Fruit fly (Drosophila melanogaster): ENCODE results near the gene CG12091.

Gene CG12091

dm6 chr3L:1577338-1577737, 40.7 kb upstream of the CG12091 start (continued):
- no peak for TF ChIP-seq chn (GFP tag; optimal IDR thresholded peaks at IDR 0.05)
- no peak for TF ChIP-seq HHEX (GFP tag; optimal IDR thresholded peaks at IDR 0.05)
- TF ChIP-seq pros (GFP tag; optimal IDR thresholded peaks at IDR 0.05): no peak
- TF ChIP-seq ind (GFP tag; optimal IDR thresholded peaks at IDR 0.05): no peak
- no peak for TF ChIP-seq Abd-B (GFP tag; optimal IDR thresholded peaks at IDR 0.05)
- no peak for TF ChIP-seq slp2 (GFP tag; optimal IDR thresholded peaks at IDR 0.05)
- no peak for TF ChIP-seq Oaz (GFP tag; IDR thresholded peaks at IDR 0.05)
- TF ChIP-seq nerfin-1 (tag; optimal IDR thresholded peaks at IDR 0.05): peak; percentile 14
- TF ChIP-seq Fer2 (tag; optimal IDR thresholded peaks at IDR 0.05): no peak

- no peak for TF ChIP-seq CG11398 (GFP tag; optimal IDR thresholded peaks at IDR 0.05)
- no peak for TF ChIP-seq ssp (GFP tag; IDR thresholded peaks at IDR 0.05)
- TF ChIP-seq lilli (GFP tag; optimal IDR thresholded peaks at IDR 0.05): no peak
- no peak for TF ChIP-seq CG7786 (GFP tag; optimal IDR thresholded peaks at IDR 0.05)
- no peak for TF ChIP-seq CG18476 (GFP tag; optimal IDR thresholded peaks at IDR 0.05)
- no peak for TF ChIP-seq klu (GFP tag; IDR thresholded peaks at IDR 0.05)
- no peak for TF ChIP-seq Mes4 (GFP tag; optimal IDR thresholded peaks at IDR 0.05)
- no peak for TF ChIP-seq Eip74EF (GFP tag; optimal IDR thresholded peaks at IDR 0.05)
- no peak for TF ChIP-seq Dad (GFP tag; optimal IDR thresholded peaks at IDR 0.05)
- no peak for TF ChIP-seq lmd (GFP tag; IDR thresholded peaks at IDR 0.05)
- peak; percentile 46; the same call in 1 of the 2 replicates for TF ChIP-seq amos (GFP tag; IDR thresholded peaks at IDR 0.05; ENCODE audit: partially characterized antibody)
- no peak for TF ChIP-seq ap (GFP tag; IDR thresholded peaks at IDR 0.05)
- no peak for TF ChIP-seq Sox102F (GFP tag; optimal IDR thresholded peaks at IDR 0.05)
- no peak for TF ChIP-seq CG10274 (GFP tag; optimal IDR thresholded peaks at IDR 0.05)
- no peak for TF ChIP-seq CG3726 (GFP tag; IDR thresholded peaks at IDR 0.05)
- TF ChIP-seq hbn (GFP tag; IDR thresholded peaks at IDR 0.05; ENCODE audit: partially characterized antibody): 0 out of 2 replicates have a peak, but pooled peaks have one; percentile 25
- peak; percentile 48; the same call in 1 of the 2 replicates for TF ChIP-seq Bgb (GFP tag; IDR thresholded peaks at IDR 0.05; ENCODE audit: partially characterized antibody)
- TF ChIP-seq nau (GFP tag; optimal IDR thresholded peaks at IDR 0.05): no peak
- TF ChIP-seq p53 (GFP tag; optimal IDR thresholded peaks at IDR 0.05): no peak
- no peak for TF ChIP-seq chinmo (GFP tag; IDR thresholded peaks at IDR 0.05; ENCODE audit: partially characterized antibody)
- TF ChIP-seq ken (GFP tag; IDR thresholded peaks at IDR 0.05): no peak
- TF ChIP-seq CG12769 (tag; optimal IDR thresholded peaks at IDR 0.05): no peak
- no peak for TF ChIP-seq lov (optimal IDR thresholded peaks at IDR 0.05)
- TF ChIP-seq lov (GFP tag; IDR thresholded peaks at IDR 0.05): no peak
- TF ChIP-seq CG34224 (GFP tag; IDR thresholded peaks at IDR 0.05; ENCODE audit: partially characterized antibody): no peak; the same call in 2 of the 3 replicates
- TF ChIP-seq usp (GFP tag; optimal IDR thresholded peaks at IDR 0.05): no peak
- TF ChIP-seq sim (GFP tag; IDR thresholded peaks at IDR 0.05): no peak
- no peak for TF ChIP-seq ewg (GFP tag; optimal IDR thresholded peaks at IDR 0.05)
- TF ChIP-seq croc (GFP tag; conservative IDR thresholded peaks at IDR 0.05): no peak
- no peak for TF ChIP-seq insv (GFP tag; optimal IDR thresholded peaks at IDR 0.05)
- no peak for TF ChIP-seq CG8478 (optimal IDR thresholded peaks at IDR 0.05)
- TF ChIP-seq CG7357 (GFP tag; IDR thresholded peaks at IDR 0.05): no peak
- no peak for TF ChIP-seq unpg (GFP tag; optimal IDR thresholded peaks at IDR 0.05)
- TF ChIP-seq CG31388 (GFP tag; optimal IDR thresholded peaks at IDR 0.05): no peak
- TF ChIP-seq CG1024 (GFP tag; IDR thresholded peaks at IDR 0.05): no peak
- no peak for TF ChIP-seq CG8924 (tag; optimal IDR thresholded peaks at IDR 0.05)
- no peak for TF ChIP-seq D19B (GFP tag; optimal IDR thresholded peaks at IDR 0.05)
- TF ChIP-seq org-1 (GFP tag; optimal IDR thresholded peaks at IDR 0.05): no peak
- TF ChIP-seq CG7556 (GFP tag; optimal IDR thresholded peaks at IDR 0.05): no peak
- no peak for TF ChIP-seq grau (tag; optimal IDR thresholded peaks at IDR 0.05)
- no peak for TF ChIP-seq Meics (GFP tag; optimal IDR thresholded peaks at IDR 0.05)
Measured at dm6 chr3L:1576489-1577106, 40.0 kb upstream of the CG12091 start, which contains the start of gene CG13917. Gene CG13917, plus strand, starts transcription at chr3L:1576699.
